Worm (Caenorhabditis elegans) whole organism, late embryonic: Measurements from ENCODE around the gene T19C3.4.

Experiments used
- C08G9.2 ChIP-seq: sonication (generic microtip); optimal IDR thresholded peaks from 2 replicates; lab custom pipeline; 2016; ENCODE audit warnings: mild to moderate bottlenecking, missing genetic modification characterization, moderate library complexity, missing compliant biosample characterization
- C38D4.7 ChIP-seq: fragments of 200-800 bp; sonication (Bioruptor generic); optimal IDR thresholded peaks from 2 replicates; lab custom pipeline; 2018; ENCODE audit warnings: mild to moderate bottlenecking, missing genetic modification characterization, moderate library complexity, missing compliant biosample characterization
- F13H6.1 ChIP-seq: sonication (generic microtip); optimal IDR thresholded peaks from 2 replicates; lab custom pipeline; 2016; ENCODE audit warnings: missing genetic modification characterization, missing compliant biosample characterization
- K02D7.2 ChIP-seq: sonication (generic microtip); optimal IDR thresholded peaks from 2 replicates; lab custom pipeline; 2017; ENCODE audit warnings: mild to moderate bottlenecking, missing genetic modification characterization, missing compliant biosample characterization
- K09A11.1 ChIP-seq: sonication (generic microtip); optimal IDR thresholded peaks from 2 replicates; lab custom pipeline; 2017; ENCODE audit warnings: antibody characterized with exemption, mild to moderate bottlenecking, missing genetic modification characterization, missing compliant biosample characterization; ENCODE audit not compliant: insufficient read depth
- T23F11.4 ChIP-seq: fragments of 200-800 bp; sonication (Bioruptor generic); optimal IDR thresholded peaks from 2 replicates; lab custom pipeline; 2018; ENCODE audit warnings: mild to moderate bottlenecking, missing genetic modification characterization, missing compliant biosample characterization
- ahr-1 ChIP-seq: sonication (generic microtip); optimal IDR thresholded peaks from 2 replicates; lab custom pipeline; 2016; ENCODE audit warnings: missing genetic modification characterization, missing compliant biosample characterization
- ama-1 ChIP-seq: fragments of 150-350 bp; optimal IDR thresholded peaks from 2 replicates; lab custom pipeline; 2014
- ceh-14 ChIP-seq: sonication (generic microtip); optimal IDR thresholded peaks from 2 replicates; lab custom pipeline; 2016; ENCODE audit warnings: missing genotype, missing genetic modification characterization, missing compliant biosample characterization
- ceh-19 ChIP-seq: fragments of 200-800 bp; sonication (Bioruptor generic); optimal IDR thresholded peaks from 2 replicates; lab custom pipeline; 2018; ENCODE audit warnings: mild to moderate bottlenecking, missing genetic modification characterization, missing compliant biosample characterization
- ceh-2 ChIP-seq: sonication (generic microtip); optimal IDR thresholded peaks from 2 replicates; lab custom pipeline; 2016; ENCODE audit warnings: missing genotype, missing genetic modification characterization, missing compliant biosample characterization
- ceh-22 ChIP-seq: sonication (generic microtip); optimal IDR thresholded peaks from 2 replicates; lab custom pipeline; 2017; ENCODE audit warnings: missing biosample characterization, missing genetic modification characterization
- ceh-34 ChIP-seq: sonication (generic microtip); optimal IDR thresholded peaks from 2 replicates; lab custom pipeline; 2016; ENCODE audit warnings: mild to moderate bottlenecking, missing genetic modification characterization, missing compliant biosample characterization
- ceh-48 ChIP-seq: sonication (generic microtip); optimal IDR thresholded peaks from 2 replicates; lab custom pipeline; 2016; ENCODE audit warnings: missing genetic modification characterization, inconsistent platforms, missing compliant biosample characterization
- che-1 ChIP-seq: sonication (generic microtip); optimal IDR thresholded peaks from 2 replicates; lab custom pipeline; 2016; ENCODE audit warnings: mild to moderate bottlenecking, missing genetic modification characterization, missing compliant biosample characterization
- dmd-4 ChIP-seq: sonication (generic microtip); optimal IDR thresholded peaks from 2 replicates; lab custom pipeline; 2016; ENCODE audit warnings: borderline replicate concordance, missing genetic modification characterization, missing compliant biosample characterization
- dve-1 ChIP-seq: sonication (generic microtip); optimal IDR thresholded peaks from 2 replicates; lab custom pipeline; 2017; ENCODE audit warnings: antibody characterized with exemption, mild to moderate bottlenecking, missing genetic modification characterization, missing compliant biosample characterization
- elt-2 ChIP-seq: sonication (generic microtip); optimal IDR thresholded peaks from 2 replicates; lab custom pipeline; 2016; ENCODE audit warnings: missing genetic modification reagents, missing genetic modification characterization, missing compliant biosample characterization
- elt-4 ChIP-seq: sonication (generic microtip); optimal IDR thresholded peaks from 2 replicates; lab custom pipeline; 2016; ENCODE audit warnings: missing genetic modification characterization, missing compliant biosample characterization
- ets-4 ChIP-seq: sonication (generic microtip); optimal IDR thresholded peaks from 2 replicates; lab custom pipeline; 2016; ENCODE audit warnings: missing genetic modification characterization, missing compliant biosample characterization
- eyg-1 ChIP-seq: sonication (generic microtip); optimal IDR thresholded peaks from 2 replicates; lab custom pipeline; 2016; ENCODE audit warnings: missing genotype, missing genetic modification characterization, missing compliant biosample characterization
- fax-1 ChIP-seq: sonication (generic microtip); optimal IDR thresholded peaks from 2 replicates; lab custom pipeline; 2016; ENCODE audit warnings: missing genotype, missing genetic modification characterization, missing compliant biosample characterization
- fkh-10 ChIP-seq: fragments of 150-350 bp; optimal IDR thresholded peaks from 2 replicates; lab custom pipeline; 2014; ENCODE audit warnings: missing biosample characterization, missing genetic modification reagents, missing genetic modification characterization
- fkh-6 ChIP-seq: sonication (generic microtip); optimal IDR thresholded peaks from 2 replicates; lab custom pipeline; 2016; ENCODE audit warnings: missing genetic modification characterization, missing compliant biosample characterization
- gmeb-2 ChIP-seq: sonication (generic microtip); optimal IDR thresholded peaks from 2 replicates; lab custom pipeline; 2016; ENCODE audit warnings: missing genetic modification characterization, inconsistent platforms, missing compliant biosample characterization
- hlh-15 ChIP-seq: sonication (generic microtip); optimal IDR thresholded peaks from 2 replicates; lab custom pipeline; 2016; ENCODE audit warnings: missing genetic modification characterization, missing compliant biosample characterization
- hlh-30 ChIP-seq: sonication (generic microtip); optimal IDR thresholded peaks from 2 replicates; lab custom pipeline; 2017; ENCODE audit warnings: antibody characterized with exemption, missing genetic modification characterization, missing compliant biosample characterization; ENCODE audit not compliant: insufficient read depth
- hlh-6 ChIP-seq: sonication (generic microtip); optimal IDR thresholded peaks from 2 replicates; lab custom pipeline; 2016; ENCODE audit warnings: missing genotype, missing genetic modification characterization, missing compliant biosample characterization
- hlh-8 ChIP-seq: sonication (generic microtip); optimal IDR thresholded peaks from 2 replicates; lab custom pipeline; 2016; ENCODE audit warnings: missing genotype, missing genetic modification characterization, missing compliant biosample characterization
- lim-6 ChIP-seq: sonication (generic microtip); optimal IDR thresholded peaks from 2 replicates; lab custom pipeline; 2016; ENCODE audit warnings: missing genetic modification characterization, missing compliant biosample characterization
- lin-11 ChIP-seq: fragments of 200-800 bp; sonication (Bioruptor generic); optimal IDR thresholded peaks from 2 replicates; lab custom pipeline; 2018; ENCODE audit warnings: mild to moderate bottlenecking, missing genetic modification characterization, missing compliant biosample characterization
- madf-2 ChIP-seq: sonication (generic microtip); optimal IDR thresholded peaks from 2 replicates; lab custom pipeline; 2017; ENCODE audit warnings: missing genetic modification characterization, missing compliant biosample characterization
- nfya-1 ChIP-seq: sonication (generic microtip); optimal IDR thresholded peaks from 2 replicates; lab custom pipeline; 2017; ENCODE audit warnings: missing genetic modification characterization, mild to moderate bottlenecking, missing compliant biosample characterization, antibody characterized with exemption, moderate library complexity
- nhr-232 ChIP-seq: sonication (generic microtip); optimal IDR thresholded peaks from 2 replicates; lab custom pipeline; 2016; ENCODE audit warnings: missing genetic modification characterization, missing compliant biosample characterization
- odd-2 ChIP-seq: sonication (generic microtip); optimal IDR thresholded peaks from 2 replicates; lab custom pipeline; 2017; ENCODE audit warnings: antibody characterized with exemption, mild to moderate bottlenecking, missing genetic modification characterization, missing compliant biosample characterization
- pat-9 ChIP-seq: fragments of 200-800 bp; sonication (Bioruptor generic); optimal IDR thresholded peaks from 2 replicates; lab custom pipeline; 2018; ENCODE audit warnings: mild to moderate bottlenecking, missing genetic modification characterization, moderate library complexity, missing compliant biosample characterization
- pax-1 ChIP-seq: fragments of 150-350 bp; optimal IDR thresholded peaks from 2 replicates; lab custom pipeline; 2014; ENCODE audit warnings: missing biosample characterization, missing genetic modification characterization
- pha-4 ChIP-seq: fragments of 150-350 bp; optimal IDR thresholded peaks from 2 replicates; lab custom pipeline; 2018; ENCODE audit warnings: missing biosample characterization, missing genetic modification reagents, missing genetic modification characterization
- pqm-1 ChIP-seq: sonication (generic microtip); optimal IDR thresholded peaks from 2 replicates; lab custom pipeline; 2016; ENCODE audit warnings: missing genetic modification characterization, missing compliant biosample characterization
- pros-1 ChIP-seq: fragments of 150-350 bp; optimal IDR thresholded peaks from 2 replicates; lab custom pipeline; 2014; ENCODE audit warnings: missing biosample characterization, missing genetic modification reagents, missing genetic modification characterization
- ref-2 ChIP-seq: sonication (generic microtip); optimal IDR thresholded peaks from 2 replicates; lab custom pipeline; 2016; ENCODE audit warnings: missing genetic modification characterization, missing compliant biosample characterization
- rnt-1 ChIP-seq: sonication (generic microtip); optimal IDR thresholded peaks from 2 replicates; lab custom pipeline; 2016; ENCODE audit warnings: missing genetic modification characterization, missing compliant biosample characterization
- sdc-2 ChIP-seq: sonication (generic microtip); optimal IDR thresholded peaks from 2 replicates; lab custom pipeline; 2016; ENCODE audit warnings: missing genotype, missing genetic modification characterization, missing compliant biosample characterization
- sox-4 ChIP-seq: sonication (generic microtip); optimal IDR thresholded peaks from 2 replicates; lab custom pipeline; 2017; ENCODE audit warnings: mild to moderate bottlenecking, missing genetic modification characterization, inconsistent platforms, missing compliant biosample characterization
- syd-9 ChIP-seq: sonication (generic microtip); optimal IDR thresholded peaks from 2 replicates; lab custom pipeline; 2016; ENCODE audit warnings: mild to moderate bottlenecking, missing genetic modification characterization, moderate library complexity, missing compliant biosample characterization
- tbx-2 ChIP-seq: sonication (generic microtip); optimal IDR thresholded peaks from 2 replicates; lab custom pipeline; 2016; ENCODE audit warnings: missing genetic modification characterization, missing compliant biosample characterization
- tbx-7 ChIP-seq: sonication (generic microtip); optimal IDR thresholded peaks from 2 replicates; lab custom pipeline; 2016; ENCODE audit warnings: missing genotype, missing genetic modification characterization, missing compliant biosample characterization
- unc-42 ChIP-seq: sonication (generic microtip); optimal IDR thresholded peaks from 2 replicates; lab custom pipeline; 2016; ENCODE audit warnings: missing genotype, missing genetic modification characterization, missing compliant biosample characterization
- zip-5 ChIP-seq: sonication (generic microtip); optimal IDR thresholded peaks from 2 replicates; lab custom pipeline; 2016; ENCODE audit warnings: missing genetic modification characterization, missing compliant biosample characterization
- ztf-16 ChIP-seq: sonication (generic microtip); optimal IDR thresholded peaks from 2 replicates; lab custom pipeline; 2017; ENCODE audit warnings: missing genetic modification characterization, missing compliant biosample characterization

T19C3.4 gene

ce11 chrIII:620204-620718 is at the start of gene T19C3.4:
TSS of gene T19C3.4 (minus strand) at chrIII:620254.
- TF ChIP-seq T23F11.4 (no peak), ceh-14 (no peak), fax-1 (tag; lab: Kevin White, UChicago) (no peak), C38D4.7 (GFP tag; lab: Kevin White, UChicago) (no peak), C08G9.2 (tag; lab: Kevin White, UChicago) (no peak), gmeb-2 (tag; lab: Kevin White, UChicago) (no peak), K02D7.2 (tag; lab: Kevin White, UChicago) (no peak), fkh-6 (no peak), pqm-1 (tag; lab: Kevin White, UChicago) (no peak), ets-4 (tag; lab: Kevin White, UChicago) (no peak), nhr-232 (tag; lab: Kevin White, UChicago) (no peak)

DNA sequence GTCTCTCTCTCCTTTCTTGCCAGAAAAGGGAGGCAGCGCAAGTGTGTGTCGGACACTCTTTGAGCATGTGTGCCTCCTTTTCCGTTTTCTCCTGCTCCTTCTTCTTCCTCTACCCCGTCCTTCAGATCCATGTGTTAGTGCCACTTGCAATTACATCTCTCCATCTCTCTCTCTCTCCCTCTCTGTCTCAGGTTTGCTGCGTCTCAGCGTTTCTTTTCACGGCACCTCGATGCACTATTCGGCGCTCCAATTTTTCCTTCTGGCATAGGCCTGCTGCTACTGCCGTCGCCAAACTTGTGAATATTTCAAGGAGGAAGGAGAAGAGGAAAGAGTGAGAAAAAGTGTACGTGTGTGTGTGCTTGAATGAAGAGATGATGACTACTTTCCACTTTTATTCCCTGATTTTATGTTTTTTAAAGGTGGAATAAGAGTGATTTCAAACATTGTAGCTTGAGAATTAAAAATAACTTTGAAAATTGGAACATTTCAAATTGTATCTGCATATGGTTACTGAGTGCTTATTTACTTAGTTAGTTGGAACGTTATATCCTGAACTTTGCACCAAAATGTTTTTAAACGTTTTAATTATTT is 48.3 kb upstream of the T19C3.4 start, which contains the start of gene W02B3.3:
TSS of gene W02B3.3 (minus strand) at position 131 of the 591 bp plus-strand sequence.
- peak; percentile 6 for TF ChIP-seq pat-9 (tag; lab: Kevin White, UChicago)
- no peak for TF ChIP-seq elt-2
- no peak for TF ChIP-seq ahr-1
- no peak for TF ChIP-seq madf-2 (tag; lab: Kevin White, UChicago)
- TF ChIP-seq hlh-15 = no peak
- no peak for TF ChIP-seq ceh-48
- no peak for TF ChIP-seq odd-2
- TF ChIP-seq gmeb-2 (tag; lab: Kevin White, UChicago) = no peak
- no peak for TF ChIP-seq nhr-232 (tag; lab: Kevin White, UChicago)
- no peak for TF ChIP-seq lin-11 (tag; lab: Kevin White, UChicago)
- peak; percentile 16 for TF ChIP-seq ceh-34
- peak; percentile 23 for TF ChIP-seq ceh-2 (tag; lab: Kevin White, UChicago)
- no peak for TF ChIP-seq F13H6.1 (tag; lab: Kevin White, UChicago)
- peak; percentile 74 for TF ChIP-seq ceh-19 (GFP tag; lab: Kevin White, UChicago)
- TF ChIP-seq unc-42 (tag; lab: Kevin White, UChicago) = peak; percentile 94
- TF ChIP-seq syd-9 (tag; lab: Kevin White, UChicago) = no peak
- TF ChIP-seq dve-1 = no peak
- TF ChIP-seq zip-5 (tag; lab: Kevin White, UChicago) = no peak
- TF ChIP-seq fkh-10 (GFP tag; lab: Kevin White, UChicago) = peak; percentile 21
- TF ChIP-seq hlh-6 (tag; lab: Kevin White, UChicago) = peak; percentile 43
- no peak for TF ChIP-seq dmd-4 (tag; lab: Kevin White, UChicago)
- TF ChIP-seq hlh-30 (tag; lab: Kevin White, UChicago) = no peak
- no peak for TF ChIP-seq hlh-8 (tag; lab: Kevin White, UChicago)
- TF ChIP-seq tbx-7 = no peak
- no peak for TF ChIP-seq K09A11.1 (tag; lab: Kevin White, UChicago)
- TF ChIP-seq tbx-2 (tag; lab: Kevin White, UChicago) = peak; percentile 67
- TF ChIP-seq K02D7.2 (tag; lab: Kevin White, UChicago) = no peak
- TF ChIP-seq ama-1 = no peak
- TF ChIP-seq nfya-1 (tag; lab: Kevin White, UChicago) = peak; percentile 23
- TF ChIP-seq eyg-1 (tag; lab: Kevin White, UChicago) = no peak
- no peak for TF ChIP-seq elt-4 (tag; lab: Kevin White, UChicago)
- TF ChIP-seq pax-1 (tag; lab: Kevin White, UChicago) = no peak
- TF ChIP-seq sox-4 (tag; lab: Kevin White, UChicago) = no peak
- TF ChIP-seq pha-4 (tag; lab: Kevin White, UChicago) = no peak
- TF ChIP-seq rnt-1 (tag; lab: Kevin White, UChicago) = peak; percentile 32
- peak; percentile 35 for TF ChIP-seq sdc-2 (tag; lab: Kevin White, UChicago)
- no peak for TF ChIP-seq pqm-1 (tag; lab: Kevin White, UChicago)
- peak; percentile 69 for TF ChIP-seq ceh-14
- no peak for TF ChIP-seq C38D4.7 (GFP tag; lab: Kevin White, UChicago)
- no peak for TF ChIP-seq lim-6 (tag; lab: Kevin White, UChicago)
- TF ChIP-seq ceh-22 (tag; lab: Kevin White, UChicago) = no peak
- peak; percentile 55 for TF ChIP-seq pros-1 (tag; lab: Kevin White, UChicago)
- TF ChIP-seq ref-2 (tag; lab: Kevin White, UChicago) = peak; percentile 40
- no peak for TF ChIP-seq che-1 (tag; lab: Kevin White, UChicago)
- no peak for TF ChIP-seq T23F11.4
- no peak for TF ChIP-seq ztf-16
